Worm (Caenorhabditis elegans): Measurements from ENCODE around the gene ttm-1.

DNA sequence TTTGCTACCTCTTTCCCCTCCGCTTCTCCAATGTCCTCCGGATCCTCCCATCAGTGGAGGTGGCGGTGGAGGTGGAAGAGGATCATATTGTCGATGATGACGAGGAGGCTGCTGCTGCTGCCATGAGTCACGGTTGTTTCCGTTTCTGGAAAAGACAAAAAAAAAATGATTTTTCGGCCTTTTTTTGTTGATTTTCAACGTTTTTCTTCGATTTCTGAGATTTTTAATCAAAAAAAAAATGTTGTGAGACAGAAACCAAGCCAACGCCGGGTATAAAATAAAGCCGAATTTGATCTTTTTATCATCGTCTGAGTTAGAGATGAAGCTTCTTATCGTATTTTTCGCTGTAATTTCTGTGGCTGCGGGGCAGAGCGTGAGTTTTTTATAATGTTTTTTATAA lies 37.2 kb downstream of the ttm-1 start, which contains the start of gene Y37D8A.19:
- TF ChIP-seq ref-1 (GFP tag; conservative IDR thresholded peaks at IDR 0.05) (no peak), ztf-23 (GFP tag; IDR thresholded peaks at IDR 0.05) (no peak), T22C8.4 (GFP tag; IDR thresholded peaks at IDR 0.05) (no peak), flt-1 (GFP tag; IDR thresholded peaks at IDR 0.05) (no peak)
